Worm (Caenorhabditis elegans) whole organism, L1 larva: ENCODE measurements around the gene K07H8.2.

Experiments used
- aly-2 ChIP-seq: fragments of 150-350 bp; optimal IDR thresholded peaks from 2 replicates; lab custom pipeline; 2014; ENCODE audit warnings: missing biosample characterization, missing genetic modification characterization
- ama-1 ChIP-seq: fragments of 150-350 bp; optimal IDR thresholded peaks from 2 replicates; lab custom pipeline; 2014
- dpl-1 ChIP-seq, 3 experiments: fragments of 150-350 bp in 2 of 3; sonication (generic microtip) in 1 of 3; optimal IDR thresholded peaks; 2 replicates each; lab custom pipeline; 2014 to 2017; ENCODE audit warnings: missing biosample characterization in 3 of 3, missing genetic modification characterization in 3 of 3, missing genetic modification reagents in 3 of 3
- hpl-2 ChIP-seq: fragments of 150-350 bp; optimal IDR thresholded peaks from 2 replicates; lab custom pipeline; 2014; ENCODE audit warnings: missing biosample characterization, missing genetic modification reagents, missing genetic modification characterization
- jun-1 ChIP-seq: fragments of 150-350 bp; optimal IDR thresholded peaks from 2 replicates; lab custom pipeline; 2014; ENCODE audit warnings: missing biosample characterization, missing genetic modification reagents, missing genetic modification characterization
- lin-13 ChIP-seq: fragments of 150-350 bp; optimal IDR thresholded peaks from 2 replicates; lab custom pipeline; 2014; ENCODE audit warnings: missing biosample characterization, missing genetic modification reagents, missing genetic modification characterization
- nhr-20 ChIP-seq: sonication (generic microtip); optimal IDR thresholded peaks from 2 replicates; lab custom pipeline; 2016; ENCODE audit warnings: mild to moderate bottlenecking, missing genetic modification characterization, missing compliant biosample characterization
- nhr-237 ChIP-seq: fragments of 150-350 bp; optimal IDR thresholded peaks from 2 replicates; lab custom pipeline; 2014; ENCODE audit warnings: missing biosample characterization, missing genetic modification characterization
- nhr-77 ChIP-seq: fragments of 150-350 bp; optimal IDR thresholded peaks from 2 replicates; lab custom pipeline; 2014; ENCODE audit warnings: missing biosample characterization, missing genetic modification characterization
- nhr-85 ChIP-seq: sonication (generic microtip); peaks from one replicate; lab custom pipeline; 2016; ENCODE audit warnings: missing genetic modification characterization, inconsistent platforms, missing compliant biosample characterization
- zag-1 ChIP-seq: fragments of 150-350 bp; optimal IDR thresholded peaks from 2 replicates; lab custom pipeline; 2014; ENCODE audit warnings: missing biosample characterization, missing genetic modification characterization

ce11 chrIV:8283214-8283613 is 8.1 kb upstream of the K07H8.2 start:
- TF ChIP-seq lin-13 = no peak
- no peak for TF ChIP-seq nhr-237 (tag; lab: Kevin White, UChicago)
- no peak for TF ChIP-seq nhr-20
- no peak for TF ChIP-seq zag-1 (tag; lab: Kevin White, UChicago)
- TF ChIP-seq hpl-2 (GFP tag; lab: Kevin White, UChicago) = no peak
- no peak for TF ChIP-seq jun-1 (tag; lab: Kevin White, UChicago)
- TF ChIP-seq dpl-1 (GFP tag; optimal IDR thresholded peaks at IDR 0.05; lab: Kevin White, UChicago) = no peak
- no peak for TF ChIP-seq nhr-77 (tag; lab: Kevin White, UChicago)
- TF ChIP-seq aly-2 (tag; lab: Kevin White, UChicago) = no peak
- no peak for TF ChIP-seq ama-1 (lab: Kevin White, UChicago)
- TF ChIP-seq nhr-85 (tag; lab: Kevin White, UChicago) = no peak
